Worm (Caenorhabditis elegans): Measurements from ENCODE around the gene col-86.
A peak's percentile ranks its signal among the peaks of the same experiment; 100 is the strongest.

Gene col-86

DNA sequence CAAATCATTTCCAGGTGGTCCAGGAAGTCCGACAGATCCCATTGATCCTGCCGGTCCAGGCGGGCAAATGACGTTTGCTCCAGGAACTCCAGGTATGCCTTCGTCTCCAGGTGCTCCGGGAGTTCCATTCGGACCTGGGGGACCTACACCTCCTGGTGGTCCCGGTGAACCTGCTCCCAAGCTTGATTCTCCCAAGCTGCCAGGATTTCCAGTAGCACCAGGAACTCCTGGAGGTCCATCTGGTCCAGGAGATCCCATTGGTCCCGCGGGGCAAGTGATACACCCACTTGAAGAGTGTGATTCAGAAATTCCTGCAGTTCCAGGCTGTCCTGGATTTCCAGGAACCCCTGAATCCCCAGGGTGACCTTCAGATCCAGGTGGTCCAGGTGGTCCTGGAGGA is 1.7 kb downstream of the col-86 start:
- TF ChIP-seq eor-1 (tag; optimal IDR thresholded peaks at IDR 0.05) (no peak), ZK546.5 (tag; optimal IDR thresholded peaks at IDR 0.05) (no peak), nhr-25 (tag; optimal IDR thresholded peaks at IDR 0.05) (no peak), ceh-9 (tag; optimal IDR thresholded peaks at IDR 0.05) (no peak), hmg-11 (tag; optimal IDR thresholded peaks at IDR 0.05) (no peak), mml-1 (tag; optimal IDR thresholded peaks at IDR 0.05) (no peak), elt-2 (tag; optimal IDR thresholded peaks at IDR 0.05) (no peak), unc-62 (GFP tag; optimal IDR thresholded peaks at IDR 0.05) (no peak)

DNA sequence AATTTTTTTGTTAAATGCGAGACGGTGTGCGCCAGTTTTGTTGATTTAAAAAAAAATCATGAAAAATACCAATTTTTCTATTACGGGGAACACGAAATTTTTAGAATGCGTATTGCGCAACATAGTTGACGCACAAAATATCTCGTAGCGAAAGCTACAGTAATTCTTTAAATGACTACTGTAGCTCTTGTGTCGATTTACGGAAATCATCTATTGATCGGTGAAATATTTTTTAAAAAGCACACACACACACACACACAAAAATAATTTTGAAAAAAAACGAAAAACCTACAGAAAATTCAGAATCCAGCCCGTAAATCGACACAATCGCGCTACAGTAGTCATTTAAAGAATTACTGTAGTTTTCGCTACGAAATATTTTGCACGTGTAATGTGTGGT is 6.2 kb downstream of the col-86 start:
- TF ChIP-seq unc-62 (GFP tag; optimal IDR thresholded peaks at IDR 0.05) (no peak), nhr-11 (tag; optimal IDR thresholded peaks at IDR 0.05) (no peak), ceh-16 (tag; optimal IDR thresholded peaks at IDR 0.05) (no peak), ceh-9 (tag; optimal IDR thresholded peaks at IDR 0.05) (no peak), lin-15B (tag; optimal IDR thresholded peaks at IDR 0.05) (no peak), snpc-4 (tag; optimal IDR thresholded peaks at IDR 0.05) (no peak), daf-12 (tag; optimal IDR thresholded peaks at IDR 0.05) (no peak), ceh-82 (tag; optimal IDR thresholded peaks at IDR 0.05) (no peak), mdl-1 (tag; optimal IDR thresholded peaks at IDR 0.05) (no peak), elt-3 (tag; optimal IDR thresholded peaks at IDR 0.05) (no peak), skn-1 (tag; optimal IDR thresholded peaks at IDR 0.05) (no peak), elt-2 (tag; optimal IDR thresholded peaks at IDR 0.05) (no peak), nhr-67 (tag; optimal IDR thresholded peaks at IDR 0.05) (no peak), hmg-11 (tag; optimal IDR thresholded peaks at IDR 0.05) (no peak), jun-1 (tag; optimal IDR thresholded peaks at IDR 0.05) (no peak), nhr-23 (tag; optimal IDR thresholded peaks at IDR 0.05) (no peak)

ce11 chrII:13091123-13091522 is 7.0 kb downstream of the col-86 start, which contains the start of gene Y81G3A.4:
Gene Y81G3A.4, plus strand, starts transcription at chrII:13091423.
- TF ChIP-seq R02D3.7 (tag; optimal IDR thresholded peaks at IDR 0.05), result no peak

DNA sequence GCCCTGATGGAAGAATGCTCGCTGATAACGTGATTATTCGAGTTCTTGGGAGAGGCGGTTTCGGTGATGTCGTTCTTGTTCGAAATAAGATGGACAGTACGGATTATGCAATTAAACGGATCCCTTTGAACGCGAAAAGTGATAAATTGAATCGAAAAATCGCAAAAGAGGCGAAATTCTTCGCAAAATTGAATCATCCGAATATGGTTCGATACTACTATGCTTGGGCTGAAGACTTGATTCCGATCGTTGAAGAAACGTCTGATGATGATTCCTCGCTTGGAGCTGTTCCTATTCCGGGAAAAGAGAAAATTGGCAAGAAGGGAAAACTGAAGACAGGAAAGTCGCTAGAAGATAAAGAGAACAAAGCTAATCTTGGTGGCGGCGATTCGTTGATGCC is 12.1 kb downstream of the col-86 start:
- no peak for TF ChIP-seq skn-1 (tag; optimal IDR thresholded peaks at IDR 0.05)
- TF ChIP-seq fkh-2 (tag; optimal IDR thresholded peaks at IDR 0.05), result no peak
- no peak for TF ChIP-seq nhr-12 (tag; optimal IDR thresholded peaks at IDR 0.05)
- no peak for TF ChIP-seq fos-1 (tag; optimal IDR thresholded peaks at IDR 0.05)
- no peak for TF ChIP-seq ceh-28 (tag; optimal IDR thresholded peaks at IDR 0.05)
- TF ChIP-seq lin-39 (tag; optimal IDR thresholded peaks at IDR 0.05), result no peak
- TF ChIP-seq ztf-4 (tag; optimal IDR thresholded peaks at IDR 0.05), result no peak
- TF ChIP-seq mdl-1 (tag; optimal IDR thresholded peaks at IDR 0.05), result no peak
- TF ChIP-seq nhr-76 (tag; optimal IDR thresholded peaks at IDR 0.05), result no peak
- no peak for TF ChIP-seq ceh-82 (tag; optimal IDR thresholded peaks at IDR 0.05)
- TF ChIP-seq pqm-1 (tag; optimal IDR thresholded peaks at IDR 0.05), result no peak
- no peak for TF ChIP-seq pha-4 (tag; optimal IDR thresholded peaks at IDR 0.05)

- peak; percentile 40 for TF ChIP-seq snpc-4 (tag; optimal IDR thresholded peaks at IDR 0.05)
- no peak for TF ChIP-seq eor-1 (tag; optimal IDR thresholded peaks at IDR 0.05)
- TF ChIP-seq ZK546.5 (tag; optimal IDR thresholded peaks at IDR 0.05), result no peak
- TF ChIP-seq hmg-11 (tag; optimal IDR thresholded peaks at IDR 0.05), result peak; percentile 15
- no peak for TF ChIP-seq egl-27 (tag; optimal IDR thresholded peaks at IDR 0.05)
- no peak for TF ChIP-seq jun-1 (tag; optimal IDR thresholded peaks at IDR 0.05)
- TF ChIP-seq nhr-67 (tag; optimal IDR thresholded peaks at IDR 0.05), result no peak
- no peak for TF ChIP-seq nfya-1 (tag; optimal IDR thresholded peaks at IDR 0.05; ENCODE audit: insufficient read depth)
- peak; percentile 19 for TF ChIP-seq skn-1 (tag; optimal IDR thresholded peaks at IDR 0.05)
- TF ChIP-seq egl-5 (tag; optimal IDR thresholded peaks at IDR 0.05), result no peak
- TF ChIP-seq ceh-9 (tag; optimal IDR thresholded peaks at IDR 0.05), result no peak
- TF ChIP-seq lin-39 (tag; optimal IDR thresholded peaks at IDR 0.05), result peak; percentile 6
- no peak for TF ChIP-seq elt-2 (tag; optimal IDR thresholded peaks at IDR 0.05)
- no peak for TF ChIP-seq zag-1 (tag; optimal IDR thresholded peaks at IDR 0.05)
- no peak for TF ChIP-seq aly-2 (tag; optimal IDR thresholded peaks at IDR 0.05)
- no peak for TF ChIP-seq daf-12 (tag; optimal IDR thresholded peaks at IDR 0.05)
- TF ChIP-seq lin-15B (tag; optimal IDR thresholded peaks at IDR 0.05), result no peak
- no peak for TF ChIP-seq fkh-10 (GFP tag; optimal IDR thresholded peaks at IDR 0.05)
- peak; percentile 20 for TF ChIP-seq R02D3.7 (tag; optimal IDR thresholded peaks at IDR 0.05)
- no peak for TF ChIP-seq ceh-28 (tag; optimal IDR thresholded peaks at IDR 0.05)
These were observed 14.3 kb downstream of the col-86 start, which contains the start of the genes Y81G3A.1 and gcn-2 for ce11 chrII:13083752-13084214. Gene Y81G3A.1, minus strand, starts transcription at chrII:13083926. Gene gcn-2, plus strand, starts transcription at chrII:13084164.
